Worm (Caenorhabditis elegans) whole organism, L4 larva: ENCODE measurements around the gene F14D2.8.
A peak's percentile ranks its signal among the peaks of the same experiment; 100 is the strongest.

Experiments used
- F10B5.3 ChIP-seq: sonication (generic microtip); optimal IDR thresholded peaks from 2 replicates; lab custom pipeline; 2016; ENCODE audit warnings: mild to moderate bottlenecking, missing genetic modification characterization, missing compliant biosample characterization
- arid-1 ChIP-seq: fragments of 200-800 bp; sonication (Bioruptor generic); conservative IDR thresholded peaks from 2 replicates; pipeline ENCODE4 v1.3.6; 2022; ENCODE audit warnings: missing genetic modification reagents, missing genetic modification characterization, missing compliant biosample characterization
- ceh-28 ChIP-seq: fragments of 150-350 bp; optimal IDR thresholded peaks from 2 replicates; lab custom pipeline; 2014; ENCODE audit warnings: missing biosample characterization, missing genetic modification reagents, missing genetic modification characterization
- ceh-32 ChIP-seq: sonication (generic microtip); optimal IDR thresholded peaks from 2 replicates; lab custom pipeline; 2016; ENCODE audit warnings: mild to moderate bottlenecking, missing genetic modification characterization, missing compliant biosample characterization; ENCODE audit not compliant: poor library complexity
- daf-12 ChIP-seq: fragments of 150-350 bp; optimal IDR thresholded peaks from 2 replicates; lab custom pipeline; 2014; ENCODE audit warnings: missing biosample characterization, missing genetic modification reagents, missing genetic modification characterization
- daf-16 ChIP-seq, 3 experiments: sonication (generic microtip); optimal IDR thresholded peaks; 2 replicates each; lab custom pipeline; 2016 to 2017; ENCODE audit warnings: missing genetic modification characterization in 3 of 3, missing genetic modification reagents in 3 of 3, mild to moderate bottlenecking in 2 of 3, missing compliant biosample characterization in 2 of 3, missing biosample characterization in 1 of 3, moderate library complexity in 1 of 3
- daf-19 ChIP-seq: fragments of 200-800 bp; sonication (Bioruptor generic); conservative IDR thresholded peaks from 2 replicates; pipeline ENCODE4 v1.3.6; 2022; ENCODE audit warnings: missing genetic modification characterization, missing compliant biosample characterization
- daf-8 ChIP-seq: fragments of 200-800 bp; sonication (Bioruptor generic); IDR thresholded peaks from 2 replicates; pipeline ENCODE4 v1.3.6; 2022; ENCODE audit warnings: missing genetic modification characterization, missing compliant biosample characterization
- dmd-6 ChIP-seq: fragments of 200-800 bp; sonication (Bioruptor generic); IDR thresholded peaks from 2 replicates; pipeline ENCODE4 v1.3.6; 2022; ENCODE audit warnings: missing genetic modification reagents, missing genetic modification characterization, missing compliant biosample characterization
- duxl-1 ChIP-seq: sonication (generic microtip); optimal IDR thresholded peaks from 2 replicates; lab custom pipeline; 2016; ENCODE audit warnings: mild to moderate bottlenecking, missing genetic modification characterization, moderate library complexity, missing compliant biosample characterization; ENCODE audit not compliant: poor library complexity
- dve-1 ChIP-seq: sonication (generic microtip); optimal IDR thresholded peaks from 2 replicates; lab custom pipeline; 2017; ENCODE audit warnings: antibody characterized with exemption, mild to moderate bottlenecking, missing genetic modification characterization, missing compliant biosample characterization; ENCODE audit not compliant: insufficient read depth
- egl-27 ChIP-seq: sonication (generic microtip); optimal IDR thresholded peaks from 3 replicates; lab custom pipeline; 2017; ENCODE audit warnings: missing biosample characterization, missing genetic modification reagents, missing genetic modification characterization
- fkh-10 ChIP-seq: fragments of 150-350 bp; optimal IDR thresholded peaks from 2 replicates; lab custom pipeline; 2014; ENCODE audit warnings: missing biosample characterization, missing genetic modification reagents, missing genetic modification characterization
- hif-1 ChIP-seq, 2 experiments: sonication (generic microtip); optimal IDR thresholded peaks; 2 replicates each; lab custom pipeline; 2016 to 2017; ENCODE audit warnings: missing compliant biosample characterization in 2 of 2, missing genetic modification characterization in 2 of 2, missing genetic modification reagents in 2 of 2, missing genotype in 2 of 2, mild to moderate bottlenecking in 1 of 2
- hlh-11 ChIP-seq: fragments of 200-800 bp; sonication (Bioruptor generic); optimal IDR thresholded peaks from 2 replicates; lab custom pipeline; 2018; ENCODE audit warnings: mild to moderate bottlenecking, missing genetic modification characterization, missing compliant biosample characterization
- jun-1 ChIP-seq: fragments of 150-350 bp; optimal IDR thresholded peaks from 2 replicates; lab custom pipeline; 2014; ENCODE audit warnings: missing biosample characterization, missing genetic modification reagents, missing genetic modification characterization
- lim-7 ChIP-seq: fragments of 200-800 bp; sonication (Bioruptor generic); IDR thresholded peaks from 2 replicates; pipeline ENCODE4 v1.3.6; 2022; ENCODE audit warnings: missing genetic modification characterization, missing compliant biosample characterization
- lin-38 ChIP-seq: fragments of 200-800 bp; sonication (Bioruptor generic); IDR thresholded peaks from 2 replicates; pipeline ENCODE4 v1.3.6; 2022; ENCODE audit warnings: missing genetic modification reagents, missing genetic modification characterization, missing compliant biosample characterization
- nhr-11 ChIP-seq: fragments of 150-350 bp; optimal IDR thresholded peaks from 2 replicates; lab custom pipeline; 2014; ENCODE audit warnings: missing biosample characterization, missing genetic modification characterization
- nhr-28 ChIP-seq: fragments of 150-350 bp; optimal IDR thresholded peaks from 2 replicates; lab custom pipeline; 2014; ENCODE audit warnings: missing biosample characterization, missing genetic modification characterization
- nhr-77 ChIP-seq: fragments of 150-350 bp; optimal IDR thresholded peaks from 2 replicates; lab custom pipeline; 2014; ENCODE audit warnings: missing biosample characterization, missing genetic modification characterization
- php-3 ChIP-seq: fragments of 200-800 bp; sonication (Bioruptor generic); IDR thresholded peaks from 2 replicates; pipeline ENCODE4 v1.3.6; 2022; ENCODE audit warnings: missing genetic modification reagents, missing genetic modification characterization, missing compliant biosample characterization
- pqm-1 ChIP-seq: sonication (generic microtip); optimal IDR thresholded peaks from 2 replicates; lab custom pipeline; 2017; ENCODE audit warnings: missing biosample characterization, missing genetic modification characterization
- tag-97 ChIP-seq: fragments of 200-800 bp; sonication (Bioruptor generic); IDR thresholded peaks from 2 replicates; pipeline ENCODE4 v1.3.6; 2022; ENCODE audit warnings: missing genetic modification characterization, missing compliant biosample characterization
- unc-39 ChIP-seq: sonication (generic microtip); optimal IDR thresholded peaks from 2 replicates; lab custom pipeline; 2017; ENCODE audit warnings: missing biosample characterization, missing genetic modification characterization
- zag-1 ChIP-seq: fragments of 150-350 bp; optimal IDR thresholded peaks from 2 replicates; lab custom pipeline; 2014; ENCODE audit warnings: missing biosample characterization, missing genetic modification characterization
- zfp-3 ChIP-seq: fragments of 200-800 bp; sonication (Bioruptor generic); conservative IDR thresholded peaks from 2 replicates; pipeline ENCODE4 v1.3.6; 2022; ENCODE audit warnings: missing genetic modification reagents, missing genetic modification characterization, missing compliant biosample characterization
- zip-2 ChIP-seq: fragments of 150-350 bp; optimal IDR thresholded peaks from 2 replicates; lab custom pipeline; 2014; ENCODE audit warnings: missing biosample characterization, missing genetic modification characterization
- ztf-7 ChIP-seq: fragments of 150-350 bp; optimal IDR thresholded peaks from 2 replicates; lab custom pipeline; 2014; ENCODE audit warnings: missing biosample characterization, missing genetic modification characterization

Gene F14D2.8

DNA sequence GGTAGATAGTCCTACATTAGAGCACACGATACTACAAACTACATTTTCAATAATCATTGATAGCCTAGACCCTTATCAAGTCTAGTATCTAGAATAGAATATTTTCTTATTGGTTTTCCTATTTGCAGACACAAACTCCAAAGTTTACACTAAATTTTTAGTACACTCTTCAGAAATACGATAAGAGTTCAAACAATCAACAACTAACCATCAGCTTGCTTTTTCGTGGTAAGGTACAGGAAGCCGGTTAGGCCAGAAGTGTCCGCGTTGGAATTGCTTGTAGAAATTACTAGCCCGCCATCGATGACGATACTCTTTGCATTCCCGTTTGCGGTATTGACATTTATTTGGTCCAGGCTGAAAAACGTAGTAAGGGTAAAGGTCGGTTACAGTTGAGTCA is 27.4 kb downstream of the F14D2.8 start, which contains the start of gene Y46D2A.1:
Gene Y46D2A.1 (plus strand): TSS at position 301 of the 400 bp plus-strand sequence.
- TF ChIP-seq daf-19 (GFP tag; lab: Robert Waterston, UW) (no peak), zag-1 (tag; lab: Kevin White, UChicago) (no peak), dmd-6 (0 out of 2 replicates have a peak, but pooled peaks have one; percentile 12), daf-8 (GFP tag; lab: Robert Waterston, UW) (no peak), nhr-28 (peak; percentile 22)

DNA sequence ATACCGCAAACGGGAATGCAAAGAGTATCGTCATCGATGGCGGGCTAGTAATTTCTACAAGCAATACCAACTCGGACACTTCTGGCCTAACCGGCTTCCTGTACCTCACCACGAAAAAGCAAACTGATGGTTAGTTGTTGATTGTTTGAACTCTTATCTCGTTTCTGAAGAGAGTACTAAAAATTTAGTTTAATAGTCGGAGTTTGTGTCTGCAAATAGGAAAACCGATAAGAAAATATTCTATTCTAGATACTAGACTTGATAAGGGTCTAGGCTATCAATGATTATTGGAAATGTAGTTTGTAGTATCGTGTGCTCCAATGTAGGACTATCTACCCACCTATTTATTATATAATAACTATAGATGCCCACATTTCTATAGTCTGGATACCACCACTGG is 30.8 kb downstream of the F14D2.8 start:
- peak; percentile 87 for TF ChIP-seq php-3 (GFP tag; lab: Robert Waterston, UW)
- peak; percentile 23 for TF ChIP-seq dve-1 (tag; lab: Kevin White, UChicago)
- peak; percentile 73 for TF ChIP-seq dmd-6
- no peak for TF ChIP-seq zfp-3 (GFP tag; lab: Robert Waterston, UW)
- no peak for TF ChIP-seq nhr-11
- no peak for TF ChIP-seq zip-2
- TF ChIP-seq nhr-28, result peak; percentile 68
- peak; percentile 43 for TF ChIP-seq hlh-11 (tag; lab: Kevin White, UChicago)
- TF ChIP-seq daf-16 (GFP tag; optimal IDR thresholded peaks at IDR 0.05; lab: Kevin White, UChicago), result no peak
- peak; percentile 20 for TF ChIP-seq daf-16 (tag; optimal IDR thresholded peaks at IDR 0.05; lab: Kevin White, UChicago)
- TF ChIP-seq jun-1 (tag; lab: Kevin White, UChicago), result no peak
- peak; percentile 33 for TF ChIP-seq pqm-1 (tag; lab: Kevin White, UChicago)

DNA sequence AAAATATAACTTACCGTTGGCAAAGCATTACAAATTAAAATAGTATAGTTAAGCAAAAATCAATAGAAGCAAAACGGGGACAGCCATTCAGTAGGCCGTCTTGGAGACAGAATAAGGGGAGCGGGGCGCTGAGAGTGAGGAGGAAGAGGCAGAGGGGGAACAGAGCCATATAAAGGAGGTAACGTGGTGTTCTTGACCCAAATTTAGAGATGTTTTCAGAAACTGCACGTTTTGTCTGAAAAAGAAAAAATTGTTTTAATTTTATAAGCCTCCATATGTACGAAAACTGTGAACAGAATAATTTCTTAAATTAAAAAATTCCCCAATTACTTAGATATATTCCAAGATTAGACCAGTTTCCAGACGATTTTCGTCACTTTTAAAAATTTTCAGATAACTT is 36.2 kb downstream of the F14D2.8 start, which contains the start of gene F39E9.6:
Gene F39E9.6 (minus strand): TSS at position 101 of the 400 bp plus-strand sequence.
- TF ChIP-seq unc-39, result no peak
- no peak for TF ChIP-seq nhr-11
- no peak for TF ChIP-seq egl-27 (tag; lab: Kevin White, UChicago)
- no peak for TF ChIP-seq fkh-10 (GFP tag; lab: Kevin White, UChicago)
- TF ChIP-seq tag-97 (GFP tag; lab: Robert Waterston, UW), result no peak
- no peak for TF ChIP-seq daf-12 (tag; lab: Kevin White, UChicago)
- TF ChIP-seq hif-1 (tag; optimal IDR thresholded peaks at IDR 0.05; lab: Kevin White, UChicago), result no peak
- no peak for TF ChIP-seq daf-8 (GFP tag; lab: Robert Waterston, UW)
- no peak for TF ChIP-seq arid-1 (GFP tag; lab: Robert Waterston, UW)
- TF ChIP-seq F10B5.3 (tag; lab: Kevin White, UChicago), result no peak
- TF ChIP-seq nhr-77 (tag; lab: Kevin White, UChicago), result no peak
- no peak for TF ChIP-seq lim-7 (GFP tag; lab: Robert Waterston, UW)
- TF ChIP-seq ceh-28 (tag; lab: Kevin White, UChicago), result no peak

ce11 chrII:3310957-3311657 is 38.6 kb downstream of the F14D2.8 start:
- TF ChIP-seq duxl-1 (tag; lab: Kevin White, UChicago) (peak; percentile 69), ceh-32 (tag; lab: Kevin White, UChicago) (no peak), zip-2 (no peak), dmd-6 (peak; percentile 13; the same call in 1 of the 2 replicates), nhr-28 (peak; percentile 23), ztf-7 (tag; lab: Kevin White, UChicago) (no peak), daf-16 (GFP tag; optimal IDR thresholded peaks at IDR 0.05; lab: Kevin White, UChicago) (no peak), daf-16 (tag; optimal IDR thresholded peaks at IDR 0.05; lab: Kevin White, UChicago) (peak; percentile 11), lin-38 (GFP tag; lab: Robert Waterston, UW) (peak; percentile 40), pqm-1 (tag; lab: Kevin White, UChicago) (peak; percentile 56)

DNA sequence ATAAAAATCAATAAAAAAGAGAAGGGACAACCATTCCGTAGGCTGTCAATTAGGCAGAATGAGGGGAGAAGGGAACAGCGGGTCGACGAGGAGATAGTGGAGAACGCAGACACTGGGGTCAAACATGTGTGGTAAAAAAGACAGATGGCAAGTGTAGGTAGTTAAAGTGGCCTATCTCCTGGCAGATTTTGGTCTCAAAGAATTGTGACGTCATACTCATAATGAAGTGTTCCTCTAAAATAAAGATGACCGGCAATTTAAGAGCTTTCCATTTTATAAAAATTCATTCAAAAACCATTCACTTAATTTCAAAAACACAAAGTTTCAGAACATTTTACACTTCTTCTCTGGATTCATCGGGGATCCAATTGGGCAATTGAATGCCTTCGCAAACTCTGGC is 39.7 kb downstream of the F14D2.8 start:
- peak; percentile 19; the same call in 1 of the 2 replicates for TF ChIP-seq dmd-6
